Fruit fly (Drosophila melanogaster): Measurements from ENCODE around the gene Gr77a.

Gr77a gene

DNA sequence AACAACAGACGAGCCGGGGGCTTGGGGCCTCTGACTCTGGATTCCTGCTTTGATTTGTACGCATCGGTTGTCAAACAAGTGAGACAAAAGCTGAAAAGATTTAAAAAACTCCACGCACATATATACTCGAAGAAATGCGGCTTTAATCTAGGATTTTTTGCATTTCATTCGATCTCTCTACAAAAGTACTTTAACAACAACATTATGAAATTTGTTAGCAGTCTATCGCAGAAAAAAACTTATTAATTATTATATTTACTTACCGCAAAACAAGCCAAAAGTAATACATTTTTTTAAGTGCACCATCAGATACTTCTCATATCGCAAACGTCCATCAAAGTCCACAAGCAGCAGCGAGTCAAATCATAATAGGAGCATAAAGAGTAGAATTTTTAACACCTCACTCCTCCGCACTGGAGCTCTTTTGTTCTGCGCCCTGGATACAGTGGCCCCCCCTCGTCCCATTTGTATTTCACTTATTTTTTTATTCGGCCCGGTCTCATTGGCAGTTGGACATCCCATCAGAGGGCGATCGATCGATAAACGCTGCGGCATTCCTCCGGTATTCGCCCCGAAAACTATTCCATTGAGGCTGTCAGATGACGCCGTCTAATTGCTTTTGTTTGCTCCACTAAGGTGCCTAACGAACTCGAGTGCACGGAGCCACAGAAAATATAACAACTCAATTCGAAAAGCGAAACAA is 28.6 kb downstream of the Gr77a start (continued):
- TF ChIP-seq D (optimal IDR thresholded peaks at IDR 0.05), result no peak
- peak; percentile 36 for TF ChIP-seq D (GFP tag; optimal IDR thresholded peaks at IDR 0.05)
- no peak for TF ChIP-seq klu (GFP tag; IDR thresholded peaks at IDR 0.05)
- peak; percentile 52 for TF ChIP-seq CG17359 (tag; optimal IDR thresholded peaks at IDR 0.05)
- TF ChIP-seq CG6765 (GFP tag; optimal IDR thresholded peaks at IDR 0.05), result no peak
- TF ChIP-seq CG3726 (GFP tag; IDR thresholded peaks at IDR 0.05), result 0 out of 3 replicates have a peak, but pooled peaks have one; percentile 47
- no peak for TF ChIP-seq rib (GFP tag; IDR thresholded peaks at IDR 0.05)
- TF ChIP-seq CG9817 (tag; optimal IDR thresholded peaks at IDR 0.05), result no peak
- no peak for TF ChIP-seq tx (GFP tag; optimal IDR thresholded peaks at IDR 0.05)
- 0 out of 3 replicates have a peak, but pooled peaks have one; percentile 22 for TF ChIP-seq CG11093 (GFP tag; IDR thresholded peaks at IDR 0.05)
- no peak for TF ChIP-seq Vsx1 (GFP tag; optimal IDR thresholded peaks at IDR 0.05)
- peak; percentile 5 for TF ChIP-seq grn (GFP tag; optimal IDR thresholded peaks at IDR 0.05)
- no peak for TF ChIP-seq CG31365 (tag; optimal IDR thresholded peaks at IDR 0.05)
- TF ChIP-seq al (GFP tag; IDR thresholded peaks at IDR 0.05), result no peak
- no peak for TF ChIP-seq CG1792 (GFP tag; optimal IDR thresholded peaks at IDR 0.05)
- no peak; the same call in 1 of the 2 replicates for TF ChIP-seq E2f2 (GFP tag; IDR thresholded peaks at IDR 0.05)
- TF ChIP-seq CG31441 (GFP tag; IDR thresholded peaks at IDR 0.05), result peak; percentile 67
- no peak for TF ChIP-seq Taf1 (GFP tag; IDR thresholded peaks at IDR 0.05)
- TF ChIP-seq CG7556 (GFP tag; optimal IDR thresholded peaks at IDR 0.05), result no peak
- no peak for TF ChIP-seq H15 (GFP tag; IDR thresholded peaks at IDR 0.05)
- no peak for TF ChIP-seq dimm (GFP tag; IDR thresholded peaks at IDR 0.05)
- no peak for TF ChIP-seq so (GFP tag; IDR thresholded peaks at IDR 0.05)
- TF ChIP-seq CG17361 (GFP tag; IDR thresholded peaks at IDR 0.05), result peak; percentile 40; the same call in 1 of the 3 replicates
- TF ChIP-seq CG14014 (GFP tag; IDR thresholded peaks at IDR 0.05), result 0 out of 2 replicates have a peak, but pooled peaks have one; percentile 50
- TF ChIP-seq Pdp1 (GFP tag; optimal IDR thresholded peaks at IDR 0.05), result peak in 1 of 2 experiments; percentile 7
- TF ChIP-seq zf30C (GFP tag; optimal IDR thresholded peaks at IDR 0.05), result no peak
- TF ChIP-seq zfh1 (GFP tag; IDR thresholded peaks at IDR 0.05), result peak; percentile 44; the same call in 2 of the 3 replicates
- TF ChIP-seq Asciz (GFP tag; optimal IDR thresholded peaks at IDR 0.05), result peak; percentile 32
- TF ChIP-seq Deaf1 (tag; optimal IDR thresholded peaks at IDR 0.05), result no peak
- no peak for TF ChIP-seq Fer1 (GFP tag; optimal IDR thresholded peaks at IDR 0.05)
- TF ChIP-seq aop (GFP tag; IDR thresholded peaks at IDR 0.05), result no peak
- TF ChIP-seq nau (GFP tag; optimal IDR thresholded peaks at IDR 0.05), result no peak
- TF ChIP-seq CG14050 (GFP tag; IDR thresholded peaks at IDR 0.05), result no peak
- no peak for TF ChIP-seq salm (tag; optimal IDR thresholded peaks at IDR 0.05)
- TF ChIP-seq B-H2 (GFP tag; optimal IDR thresholded peaks at IDR 0.05), result no peak
- no peak for TF ChIP-seq Mes4 (GFP tag; optimal IDR thresholded peaks at IDR 0.05)
- TF ChIP-seq fd102C (GFP tag; optimal IDR thresholded peaks at IDR 0.05), result no peak
- TF ChIP-seq twi (tag; optimal IDR thresholded peaks at IDR 0.05), result no peak
- TF ChIP-seq Doc2 (GFP tag; IDR thresholded peaks at IDR 0.05), result no peak
- TF ChIP-seq CG10959 (GFP tag; IDR thresholded peaks at IDR 0.05), result no peak
- no peak for TF ChIP-seq CG7357 (GFP tag; IDR thresholded peaks at IDR 0.05)
- TF ChIP-seq Dll (GFP tag; IDR thresholded peaks at IDR 0.05; ENCODE audit: partially characterized antibody), result no peak
- TF ChIP-seq CG1647 (GFP tag; optimal IDR thresholded peaks at IDR 0.05), result no peak
- no peak for TF ChIP-seq Oaz (GFP tag; IDR thresholded peaks at IDR 0.05)
- TF ChIP-seq run (tag; optimal IDR thresholded peaks at IDR 0.05), result no peak
- peak; percentile 46 for TF ChIP-seq Sox100B (GFP tag; optimal IDR thresholded peaks at IDR 0.05)
- TF ChIP-seq slp2 (GFP tag; optimal IDR thresholded peaks at IDR 0.05), result no peak
- no peak for TF ChIP-seq CG3163 (GFP tag; optimal IDR thresholded peaks at IDR 0.05)
- TF ChIP-seq cad (GFP tag; optimal IDR thresholded peaks at IDR 0.05), result no peak
- TF ChIP-seq Nf-YA (GFP tag; IDR thresholded peaks at IDR 0.05), result no peak
- TF ChIP-seq z (GFP tag; IDR thresholded peaks at IDR 0.05), result no peak
- TF ChIP-seq CG12104 (GFP tag; optimal IDR thresholded peaks at IDR 0.05), result peak; percentile 31
